Worm (Caenorhabditis elegans) whole organism, early embryonic: ENCODE data around the gene C28D4.8.

ENCODE experiments used
- F13C5.2 ChIP-seq: sonication (generic microtip); optimal IDR thresholded peaks from 2 replicates; lab custom pipeline; 2017; ENCODE audit warnings: mild to moderate bottlenecking, missing genetic modification characterization, inconsistent platforms, missing compliant biosample characterization
- ama-1 ChIP-seq: fragments of 150-350 bp; optimal IDR thresholded peaks from 2 replicates; lab custom pipeline; 2014
- ets-7 ChIP-seq: sonication (generic microtip); optimal IDR thresholded peaks from 2 replicates; lab custom pipeline; 2016; ENCODE audit warnings: missing genotype, missing genetic modification characterization, missing compliant biosample characterization

DNA sequence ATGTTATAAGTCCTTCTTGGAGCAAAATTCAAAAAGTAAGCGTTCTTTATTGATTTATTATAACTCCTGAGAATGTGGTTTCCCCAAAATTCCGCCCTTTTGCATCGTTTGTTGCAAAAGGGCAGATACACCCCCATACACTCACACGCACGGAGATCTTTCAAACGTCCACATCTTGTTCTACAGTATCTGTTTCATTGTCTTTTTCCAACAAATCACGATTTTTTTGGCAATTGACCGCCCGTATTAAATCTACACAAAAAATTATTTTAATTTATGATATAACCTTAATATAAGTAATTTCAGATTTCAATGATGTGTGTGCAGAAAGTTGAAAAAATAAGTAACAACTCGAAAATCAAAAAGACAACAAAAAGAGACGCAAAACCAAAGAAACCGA is 41.3 kb upstream of the C28D4.8 start, which contains the start of gene T13F2.4:
- TF ChIP-seq ama-1 (lab: Kevin White, UChicago) (no peak), ets-7 (tag; lab: Kevin White, UChicago) (no peak), F13C5.2 (no peak)
